Worm (Caenorhabditis elegans) whole organism, early embryonic: ENCODE data around the gene ugt-39.

Experiments
- B0310.2 ChIP-seq: sonication (generic microtip); optimal IDR thresholded peaks from 2 replicates; lab custom pipeline; 2016; ENCODE audit warnings: mild to moderate bottlenecking, missing genetic modification characterization, missing compliant biosample characterization
- F13C5.2 ChIP-seq: sonication (generic microtip); optimal IDR thresholded peaks from 2 replicates; lab custom pipeline; 2017; ENCODE audit warnings: mild to moderate bottlenecking, missing genetic modification characterization, inconsistent platforms, missing compliant biosample characterization
- aly-1 ChIP-seq: sonication (generic microtip); optimal IDR thresholded peaks from 2 replicates; lab custom pipeline; 2016; ENCODE audit warnings: missing genetic modification characterization, missing compliant biosample characterization
- ama-1 ChIP-seq: fragments of 150-350 bp; optimal IDR thresholded peaks from 2 replicates; lab custom pipeline; 2014
- ceh-13 ChIP-seq: fragments of 200-800 bp; sonication (Bioruptor generic); optimal IDR thresholded peaks from 2 replicates; lab custom pipeline; 2018; ENCODE audit warnings: mild to moderate bottlenecking, missing genetic modification characterization, missing compliant biosample characterization
- ceh-36 ChIP-seq: sonication (generic microtip); optimal IDR thresholded peaks from 2 replicates; lab custom pipeline; 2016; ENCODE audit warnings: missing genetic modification characterization, inconsistent platforms, missing compliant biosample characterization
- ets-7 ChIP-seq: sonication (generic microtip); optimal IDR thresholded peaks from 2 replicates; lab custom pipeline; 2016; ENCODE audit warnings: missing genotype, missing genetic modification characterization, missing compliant biosample characterization
- flt-1 ChIP-seq: fragments of 200-800 bp; sonication (Bioruptor generic); IDR thresholded peaks from 2 replicates; pipeline ENCODE4 v1.3.6; 2022; ENCODE audit warnings: missing genetic modification characterization, missing compliant biosample characterization
- hmbx-1 ChIP-seq: sonication (generic microtip); optimal IDR thresholded peaks from 2 replicates; lab custom pipeline; 2016; ENCODE audit warnings: mild to moderate bottlenecking, missing genetic modification characterization, missing compliant biosample characterization
- hmg-4 ChIP-seq: fragments of 200-800 bp; sonication (Bioruptor generic); optimal IDR thresholded peaks from 2 replicates; lab custom pipeline; 2018; ENCODE audit warnings: mild to moderate bottlenecking, missing genetic modification characterization, missing compliant biosample characterization
- hnd-1 ChIP-seq: sonication (generic microtip); optimal IDR thresholded peaks from 2 replicates; lab custom pipeline; 2016; ENCODE audit warnings: missing genetic modification characterization, missing compliant biosample characterization
- pes-1 ChIP-seq: fragments of 200-800 bp; sonication (Bioruptor generic); IDR thresholded peaks from 2 replicates; pipeline ENCODE4 v1.3.6; 2022; ENCODE audit warnings: missing genetic modification reagents, missing genetic modification characterization, missing compliant biosample characterization
- scrt-1 ChIP-seq: fragments of 200-800 bp; sonication (Bioruptor generic); IDR thresholded peaks from 2 replicates; pipeline ENCODE4 v1.3.6; 2022; ENCODE audit warnings: missing genetic modification characterization, missing compliant biosample characterization
- sea-1 ChIP-seq: fragments of 200-800 bp; sonication (Bioruptor generic); conservative IDR thresholded peaks from 2 replicates; pipeline ENCODE4 v1.3.6; 2022; ENCODE audit warnings: missing genetic modification characterization, missing compliant biosample characterization
- tbx-11 ChIP-seq: fragments of 200-800 bp; sonication (Bioruptor generic); IDR thresholded peaks from 2 replicates; pipeline ENCODE4 v1.3.6; 2022; ENCODE audit warnings: missing genetic modification characterization, missing compliant biosample characterization
- tbx-37 ChIP-seq: fragments of 200-800 bp; sonication (Bioruptor generic); conservative IDR thresholded peaks from 2 replicates; pipeline ENCODE4 v1.3.6; 2022; ENCODE audit warnings: missing genetic modification reagents, missing genetic modification characterization, missing compliant biosample characterization
- tra-4 ChIP-seq: sonication (generic microtip); optimal IDR thresholded peaks from 2 replicates; lab custom pipeline; 2017; ENCODE audit warnings: missing genetic modification characterization, missing compliant biosample characterization

ugt-39 gene

ce11 chrV:7157089-7157488 lies at the start of gene ugt-39:
Gene ugt-39, plus strand, starts transcription at chrV:7157142.
- no peak for TF ChIP-seq F13C5.2 (tag; lab: Kevin White, UChicago)
- TF ChIP-seq ets-7 (tag; lab: Kevin White, UChicago): no peak
- no peak for TF ChIP-seq tbx-37 (GFP tag; lab: Robert Waterston, UW)
- no peak for TF ChIP-seq hmbx-1 (tag; lab: Kevin White, UChicago)
- TF ChIP-seq flt-1 (GFP tag; lab: Robert Waterston, UW): no peak
- no peak for TF ChIP-seq tbx-11 (GFP tag; lab: Robert Waterston, UW)
- TF ChIP-seq pes-1 (GFP tag; lab: Robert Waterston, UW): no peak
- TF ChIP-seq sea-1 (GFP tag; lab: Robert Waterston, UW): no peak
- TF ChIP-seq aly-1: no peak
- no peak for TF ChIP-seq ceh-13 (GFP tag; lab: Kevin White, UChicago)
- TF ChIP-seq B0310.2 (tag; lab: Kevin White, UChicago): no peak
- no peak for TF ChIP-seq ceh-36 (tag; lab: Kevin White, UChicago)
- TF ChIP-seq hmg-4 (GFP tag; lab: Kevin White, UChicago): no peak

ce11 chrV:7110370-7110769 lies 46.6 kb upstream of the ugt-39 start:
- TF ChIP-seq tra-4 (tag; lab: Kevin White, UChicago) (no peak), sea-1 (GFP tag; lab: Robert Waterston, UW) (no peak), hmg-4 (GFP tag; lab: Kevin White, UChicago) (no peak), scrt-1 (GFP tag; lab: Robert Waterston, UW) (no peak), pes-1 (GFP tag; lab: Robert Waterston, UW) (no peak), flt-1 (GFP tag; lab: Robert Waterston, UW) (no peak), hmbx-1 (tag; lab: Kevin White, UChicago) (no peak), tbx-11 (GFP tag; lab: Robert Waterston, UW) (no peak), B0310.2 (tag; lab: Kevin White, UChicago) (no peak), tbx-37 (GFP tag; lab: Robert Waterston, UW) (no peak), ceh-36 (tag; lab: Kevin White, UChicago) (no peak), hnd-1 (tag; lab: Kevin White, UChicago) (no peak), ceh-13 (GFP tag; lab: Kevin White, UChicago) (no peak), F13C5.2 (tag; lab: Kevin White, UChicago) (no peak), ets-7 (tag; lab: Kevin White, UChicago) (no peak), aly-1 (no peak), ama-1 (no peak)

ce11 chrV:7111276-7111675 lies 45.7 kb upstream of the ugt-39 start:
- no peak for TF ChIP-seq flt-1 (GFP tag; lab: Robert Waterston, UW)
- TF ChIP-seq ceh-13 (GFP tag; lab: Kevin White, UChicago): no peak
- TF ChIP-seq hnd-1 (tag; lab: Kevin White, UChicago): no peak
- TF ChIP-seq sea-1 (GFP tag; lab: Robert Waterston, UW): no peak
- TF ChIP-seq pes-1 (GFP tag; lab: Robert Waterston, UW): no peak
- no peak for TF ChIP-seq hmbx-1 (tag; lab: Kevin White, UChicago)
- no peak for TF ChIP-seq B0310.2 (tag; lab: Kevin White, UChicago)
- TF ChIP-seq tra-4 (tag; lab: Kevin White, UChicago): no peak
- no peak for TF ChIP-seq ets-7 (tag; lab: Kevin White, UChicago)
- TF ChIP-seq F13C5.2 (tag; lab: Kevin White, UChicago): no peak
- no peak for TF ChIP-seq ceh-36 (tag; lab: Kevin White, UChicago)
- TF ChIP-seq hmg-4 (GFP tag; lab: Kevin White, UChicago): no peak
- TF ChIP-seq tbx-11 (GFP tag; lab: Robert Waterston, UW): no peak
- TF ChIP-seq ama-1: no peak

- TF ChIP-seq B0310.2 (tag; lab: Kevin White, UChicago): no peak
These were observed 44.7 kb upstream of the ugt-39 start for ce11 chrV:7112223-7112622.

- TF ChIP-seq aly-1 (no peak), scrt-1 (GFP tag; lab: Robert Waterston, UW) (no peak), pes-1 (GFP tag; lab: Robert Waterston, UW) (no peak), sea-1 (GFP tag; lab: Robert Waterston, UW) (no peak), hnd-1 (tag; lab: Kevin White, UChicago) (no peak), ets-7 (tag; lab: Kevin White, UChicago) (no peak)
These were observed 38.1 kb upstream of the ugt-39 start, which contains the start of gene srx-33 for ce11 chrV:7118796-7119195. Gene srx-33, minus strand, starts transcription at chrV:7118896.

ce11 chrV:7120168-7120567 lies 36.8 kb upstream of the ugt-39 start, which contains the start of gene srx-34:
Gene srx-34, minus strand, starts transcription at chrV:7120268.
- no peak for TF ChIP-seq scrt-1 (GFP tag; lab: Robert Waterston, UW)
- TF ChIP-seq hnd-1 (tag; lab: Kevin White, UChicago): no peak

- TF ChIP-seq B0310.2 (tag; lab: Kevin White, UChicago) (no peak), ama-1 (no peak), hnd-1 (tag; lab: Kevin White, UChicago) (no peak), flt-1 (GFP tag; lab: Robert Waterston, UW) (no peak), tbx-11 (GFP tag; lab: Robert Waterston, UW) (no peak), ceh-13 (GFP tag; lab: Kevin White, UChicago) (no peak), sea-1 (GFP tag; lab: Robert Waterston, UW) (no peak), pes-1 (GFP tag; lab: Robert Waterston, UW) (no peak), scrt-1 (GFP tag; lab: Robert Waterston, UW) (no peak), ceh-36 (tag; lab: Kevin White, UChicago) (no peak), tbx-37 (GFP tag; lab: Robert Waterston, UW) (no peak), hmbx-1 (tag; lab: Kevin White, UChicago) (no peak), hmg-4 (GFP tag; lab: Kevin White, UChicago) (no peak), F13C5.2 (tag; lab: Kevin White, UChicago) (no peak), aly-1 (no peak)
These were observed 33.7 kb upstream of the ugt-39 start, which contains the start of gene lmd-5 for ce11 chrV:7123188-7123708. Gene lmd-5, plus strand, starts transcription at chrV:7123658.
